Worm (Caenorhabditis elegans): Measurements from ENCODE around the gene mec-9.

Gene mec-9

DNA sequence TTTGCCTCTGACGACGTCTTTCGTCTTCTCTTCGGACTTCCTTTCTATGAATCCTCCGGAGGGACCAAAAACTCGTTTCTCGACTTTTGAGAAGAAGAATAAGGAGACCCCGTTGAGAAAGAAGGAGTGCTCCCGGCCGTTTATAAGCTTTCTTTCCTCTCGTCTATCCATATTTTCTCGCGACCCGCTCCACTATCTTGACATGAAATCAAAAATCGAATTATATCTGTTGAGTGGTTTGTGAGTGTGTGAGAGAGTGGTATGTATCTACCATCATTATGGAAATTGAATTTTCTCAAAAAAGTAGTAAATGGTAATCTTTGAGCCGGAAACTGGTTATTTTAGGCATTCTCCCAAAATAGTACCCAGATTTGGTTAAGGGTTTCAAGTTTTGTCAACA, 3.8 kb downstream of the mec-9 start:
- TF ChIP-seq unc-42 (tag; optimal IDR thresholded peaks at IDR 0.05) = peak; percentile 90
- no peak for TF ChIP-seq Y22D7AL.16 (tag; optimal IDR thresholded peaks at IDR 0.05)

DNA sequence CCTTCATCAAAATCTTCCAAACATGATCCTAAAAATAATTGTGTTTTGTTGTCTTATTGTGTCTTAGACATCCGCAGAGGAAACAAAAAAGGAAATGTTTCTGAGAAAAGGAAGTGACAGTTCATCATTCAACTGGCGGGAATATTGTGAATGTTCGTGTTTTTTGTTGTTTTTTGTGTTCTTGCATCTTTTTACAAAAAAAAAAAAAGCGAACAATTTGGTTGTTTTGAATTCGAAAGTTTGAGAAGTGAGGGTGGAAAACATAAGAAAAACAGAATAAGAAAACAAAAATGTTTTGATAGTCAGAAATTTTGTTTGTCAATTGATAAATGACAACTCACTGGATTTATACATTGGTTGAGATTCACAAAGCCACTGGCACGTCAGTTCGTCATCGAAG, 5.3 kb downstream of the mec-9 start:
- no peak for TF ChIP-seq zip-5 (tag; optimal IDR thresholded peaks at IDR 0.05)
- no peak for TF ChIP-seq che-1 (tag; optimal IDR thresholded peaks at IDR 0.05)
- TF ChIP-seq nfya-1 (tag; optimal IDR thresholded peaks at IDR 0.05) = no peak
- TF ChIP-seq pros-1 (tag; optimal IDR thresholded peaks at IDR 0.05) = no peak
- no peak for TF ChIP-seq ceh-48 (tag; optimal IDR thresholded peaks at IDR 0.05)
- TF ChIP-seq ceh-30 (tag; optimal IDR thresholded peaks at IDR 0.05) = no peak

DNA sequence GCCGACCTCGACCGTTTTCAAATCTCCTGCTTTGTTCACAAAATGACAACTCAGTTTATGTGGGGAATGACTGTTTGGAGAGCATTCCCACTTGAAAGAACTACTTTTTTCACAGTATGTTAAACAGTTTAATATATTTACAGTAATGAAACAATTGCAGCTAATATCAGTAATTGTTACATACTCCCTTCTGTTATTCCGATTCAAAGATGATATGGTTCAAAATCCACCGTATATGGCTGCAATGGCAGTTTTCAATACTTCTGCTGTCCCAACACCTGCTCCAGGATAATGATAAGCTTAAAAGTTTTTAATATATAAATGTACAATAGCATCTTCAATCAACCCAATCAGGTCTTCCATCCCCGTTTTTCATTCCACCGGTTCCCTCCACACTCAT, 7.7 kb downstream of the mec-9 start:
- TF ChIP-seq nhr-232 (tag; optimal IDR thresholded peaks at IDR 0.05) = no peak
- TF ChIP-seq madf-2 (tag; optimal IDR thresholded peaks at IDR 0.05) = no peak
- TF ChIP-seq tbx-2 (tag; optimal IDR thresholded peaks at IDR 0.05) = no peak
- no peak for TF ChIP-seq lim-6 (tag; optimal IDR thresholded peaks at IDR 0.05)
- no peak for TF ChIP-seq C08G9.2 (tag; optimal IDR thresholded peaks at IDR 0.05)

DNA sequence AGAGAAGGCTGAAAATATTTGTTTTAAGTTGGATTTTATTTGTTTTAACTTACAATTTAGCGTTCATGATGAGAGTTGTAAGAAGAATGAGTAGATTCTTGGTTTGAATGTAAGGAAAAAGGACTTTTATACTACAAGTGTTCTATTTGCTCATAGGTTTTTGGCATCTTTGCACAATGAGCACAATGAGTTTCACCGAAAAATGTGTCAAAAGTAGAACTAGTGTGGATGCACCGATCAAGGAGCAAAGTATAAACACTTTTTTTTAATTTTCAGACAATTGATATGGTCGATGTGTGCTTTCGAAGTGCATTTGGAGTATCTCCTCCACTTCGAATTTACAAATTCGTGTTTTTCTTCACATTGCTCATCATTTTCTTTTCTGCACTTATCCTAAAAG, 8.8 kb downstream of the mec-9 start, which contains the start of gene fipr-11:
Gene fipr-11, minus strand, starts transcription at position 101 of the 400 bp plus-strand sequence.
- no peak for TF ChIP-seq ahr-1 (tag; optimal IDR thresholded peaks at IDR 0.05)
- no peak for TF ChIP-seq pros-1 (tag; optimal IDR thresholded peaks at IDR 0.05)

DNA sequence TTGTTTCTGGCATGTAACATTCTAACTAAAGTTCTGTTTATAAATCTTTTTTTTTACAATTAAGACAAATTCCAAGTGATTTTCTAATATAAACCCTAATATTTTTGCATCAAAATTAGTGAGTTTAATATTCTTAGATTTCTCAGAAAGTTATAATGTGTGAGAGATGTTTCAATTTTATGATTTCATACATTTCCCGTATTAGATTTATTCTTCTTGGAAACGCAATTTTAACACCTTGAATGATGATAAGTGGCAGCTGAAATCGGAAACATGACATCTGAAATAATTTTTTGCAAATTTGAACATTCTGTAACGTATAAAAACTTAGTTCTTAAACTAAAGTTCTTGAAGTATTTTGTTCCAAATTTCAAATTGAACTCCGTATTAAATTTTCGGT, 13.8 kb downstream of the mec-9 start:
- TF ChIP-seq lim-6 (tag; optimal IDR thresholded peaks at IDR 0.05) = no peak
- no peak for TF ChIP-seq ceh-14 (tag; optimal IDR thresholded peaks at IDR 0.05)
- no peak for TF ChIP-seq ceh-2 (tag; optimal IDR thresholded peaks at IDR 0.05)
- TF ChIP-seq npax-4 (tag; optimal IDR thresholded peaks at IDR 0.05) = no peak
- TF ChIP-seq ceh-18 (tag; optimal IDR thresholded peaks at IDR 0.05) = no peak

DNA sequence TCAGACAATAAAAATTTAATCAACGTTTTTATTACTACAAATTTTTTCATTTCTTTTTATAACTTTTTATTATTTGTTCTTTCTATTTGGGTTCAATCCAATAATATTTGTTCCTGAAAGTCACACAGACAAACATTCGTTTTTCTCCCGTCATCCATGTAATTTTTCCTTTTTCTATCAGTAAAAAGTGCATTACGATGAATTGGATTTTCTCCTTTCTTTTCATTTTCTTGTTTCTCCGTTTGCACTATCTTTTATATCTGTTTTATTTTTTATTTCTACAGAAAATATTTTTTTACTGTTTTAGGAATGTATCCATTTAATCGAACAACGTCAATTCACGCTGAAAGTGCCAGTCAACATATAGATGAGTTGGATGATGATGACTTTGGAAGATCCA, 15.6 kb downstream of the mec-9 start, which contains the start of gene egl-47:
Gene egl-47, plus strand, starts transcription at position 301 of the 400 bp plus-strand sequence.
- no peak for TF ChIP-seq ama-1 (optimal IDR thresholded peaks at IDR 0.05)

DNA sequence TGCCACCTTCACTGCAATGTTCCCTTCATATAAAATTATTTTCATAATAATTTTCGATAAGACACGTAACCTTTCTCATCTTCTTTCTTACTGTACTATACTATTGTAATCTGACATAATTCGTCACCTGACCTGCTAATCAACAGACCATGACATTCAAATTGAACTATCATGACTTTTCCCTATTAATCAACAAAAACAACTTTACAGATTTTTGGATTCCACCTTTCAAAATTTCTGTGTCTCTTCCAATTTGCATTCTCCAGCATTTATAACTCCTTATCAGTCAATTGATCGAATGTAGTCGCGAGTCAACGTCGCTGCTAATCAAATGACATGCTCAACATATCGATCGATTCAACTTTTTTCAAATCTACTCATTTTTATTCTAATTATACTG, 25.3 kb downstream of the mec-9 start, which contains the start of gene fshr-1:
Gene fshr-1, plus strand, starts transcription at position 209 of the 400 bp plus-strand sequence.
- TF ChIP-seq elt-2 (tag; optimal IDR thresholded peaks at IDR 0.05) (peak; percentile 9), pag-3 (tag; optimal IDR thresholded peaks at IDR 0.05; ENCODE audit: borderline replicate concordance) (no peak), madf-2 (tag; optimal IDR thresholded peaks at IDR 0.05) (no peak), unc-3 (GFP tag; conservative IDR thresholded peaks at IDR 0.05) (no peak), unc-3 (tag; optimal IDR thresholded peaks at IDR 0.05) (no peak), nfya-1 (tag; optimal IDR thresholded peaks at IDR 0.05) (no peak), pros-1 (tag; optimal IDR thresholded peaks at IDR 0.05) (no peak), F13H6.1 (tag; optimal IDR thresholded peaks at IDR 0.05) (no peak), nhr-232 (tag; optimal IDR thresholded peaks at IDR 0.05) (no peak)

DNA sequence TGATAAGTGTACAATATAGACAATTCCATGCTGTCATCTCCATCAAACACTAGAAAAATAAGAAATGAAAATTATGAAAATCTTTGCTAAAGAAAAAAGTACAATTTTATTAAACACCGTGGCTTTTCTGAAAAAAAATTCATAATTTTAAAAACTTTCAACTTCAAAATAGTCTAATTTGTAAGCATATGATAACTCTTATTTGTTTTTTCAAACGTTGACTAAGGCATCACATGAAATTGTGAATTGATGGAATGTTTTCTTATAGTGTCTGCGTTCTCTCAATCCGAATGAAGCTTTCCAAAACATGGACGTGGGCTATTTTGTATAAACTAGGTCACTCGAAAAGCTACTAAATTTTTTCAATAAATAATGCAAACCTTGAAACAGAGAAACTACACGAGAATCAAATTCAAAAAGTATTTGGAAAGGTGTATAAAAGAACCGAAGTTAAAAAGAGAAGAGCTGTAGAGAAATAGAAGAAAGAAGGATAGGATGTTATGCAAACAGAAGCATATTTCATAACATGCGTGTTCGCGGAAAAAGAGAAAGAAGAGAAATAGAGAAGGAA, 28.9 kb downstream of the mec-9 start, which contains the start of gene clp-9:
Gene clp-9, minus strand, starts transcription at position 51 of the 571 bp plus-strand sequence.
- no peak for TF ChIP-seq mec-3 (tag; optimal IDR thresholded peaks at IDR 0.05; ENCODE audit: borderline replicate concordance)
- no peak for TF ChIP-seq sox-2 (GFP tag; IDR thresholded peaks at IDR 0.05)
- TF ChIP-seq npax-4 (tag; optimal IDR thresholded peaks at IDR 0.05) = no peak
- TF ChIP-seq rnt-1 (tag; optimal IDR thresholded peaks at IDR 0.05) = no peak
- no peak for TF ChIP-seq unc-55 (GFP tag; optimal IDR thresholded peaks at IDR 0.05)
- TF ChIP-seq pqm-1 (tag; optimal IDR thresholded peaks at IDR 0.05) = no peak
- TF ChIP-seq eyg-1 (tag; optimal IDR thresholded peaks at IDR 0.05) = no peak
- no peak for TF ChIP-seq ceh-2 (tag; optimal IDR thresholded peaks at IDR 0.05)
- TF ChIP-seq tbx-7 (tag; optimal IDR thresholded peaks at IDR 0.05) = no peak
- TF ChIP-seq unc-86 (tag; optimal IDR thresholded peaks at IDR 0.05) = no peak
- no peak for TF ChIP-seq ceh-18 (tag; optimal IDR thresholded peaks at IDR 0.05)
- TF ChIP-seq ceh-6 (GFP tag; optimal IDR thresholded peaks at IDR 0.05) = no peak
- no peak for TF ChIP-seq fax-1 (tag; optimal IDR thresholded peaks at IDR 0.05)
- TF ChIP-seq dve-1 (tag; optimal IDR thresholded peaks at IDR 0.05) = no peak
- TF ChIP-seq hlh-30 (tag; optimal IDR thresholded peaks at IDR 0.05; ENCODE audit: insufficient read depth) = no peak
- no peak for TF ChIP-seq fkh-10 (GFP tag; optimal IDR thresholded peaks at IDR 0.05)
- TF ChIP-seq gmeb-2 (tag; optimal IDR thresholded peaks at IDR 0.05) = no peak
- no peak for TF ChIP-seq pat-9 (tag; optimal IDR thresholded peaks at IDR 0.05)
- TF ChIP-seq pha-2 (tag; optimal IDR thresholded peaks at IDR 0.05) = no peak

Data from whole organism, late embryonic.